Fruit fly (Drosophila melanogaster): ENCODE data around the gene CG14857.

CG14857 gene

DNA sequence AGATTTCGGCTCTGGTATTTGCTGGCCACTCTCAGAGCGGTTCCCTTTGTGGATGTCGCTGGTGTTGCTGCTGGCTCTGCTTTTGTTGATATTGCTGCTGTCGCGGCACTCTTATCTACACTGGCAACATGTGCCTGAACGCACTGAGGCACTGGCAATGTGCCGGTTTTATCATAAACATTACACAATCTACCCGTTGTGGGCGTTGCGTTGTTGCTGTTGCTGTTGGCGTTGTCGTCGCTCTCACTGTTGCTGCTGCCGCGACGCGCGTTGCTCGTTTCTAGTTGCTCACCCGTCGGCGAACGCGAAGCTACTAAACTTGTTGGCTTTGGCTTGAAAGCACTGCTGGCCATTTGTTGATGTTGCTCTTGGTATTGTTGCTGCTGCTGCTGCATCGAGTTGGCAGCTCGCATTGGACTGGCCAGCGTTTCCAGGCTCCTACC is 18.2 kb downstream of the CG14857 start:
- TF ChIP-seq HLH106 (tag; optimal IDR thresholded peaks at IDR 0.05), result no peak
- peak in 1 of 2 experiments; percentile 7 for TF ChIP-seq dl (GFP tag; optimal IDR thresholded peaks at IDR 0.05; ENCODE audit: insufficient read depth in 1 of 2, partially characterized antibody in 2 of 2)
- TF ChIP-seq ey (GFP tag; optimal IDR thresholded peaks at IDR 0.05), result no peak
- TF ChIP-seq Dfd (GFP tag; optimal IDR thresholded peaks at IDR 0.05), result peak; percentile 59
- TF ChIP-seq OdsH (GFP tag; optimal IDR thresholded peaks at IDR 0.05), result peak; percentile 17

DNA sequence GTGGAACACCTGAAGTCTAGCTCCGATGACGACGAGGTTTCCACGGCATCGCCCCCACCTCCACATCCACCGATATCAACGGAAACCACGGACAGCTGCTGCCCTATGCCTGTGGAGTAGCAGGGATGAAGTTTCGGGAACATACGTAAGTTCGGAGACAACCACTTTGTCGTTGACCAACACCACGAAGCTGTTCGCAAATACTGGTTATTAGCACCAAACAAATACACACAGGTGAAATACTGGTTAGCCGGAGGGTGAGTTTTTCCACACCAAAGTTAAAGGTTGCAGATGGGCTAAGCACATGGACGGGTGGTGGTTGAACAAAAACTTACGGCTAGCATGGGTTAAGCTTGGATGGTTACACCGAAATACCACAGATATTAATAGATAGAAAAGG is 19.6 kb downstream of the CG14857 start:
- TF ChIP-seq Rel (GFP tag; optimal IDR thresholded peaks at IDR 0.05) (no peak), Rel (tag; optimal IDR thresholded peaks at IDR 0.05) (no peak), Vsx2 (GFP tag; optimal IDR thresholded peaks at IDR 0.05; ENCODE audit: partially characterized antibody) (no peak), ey (GFP tag; optimal IDR thresholded peaks at IDR 0.05) (no peak), jim (GFP tag; optimal IDR thresholded peaks at IDR 0.05) (no peak), OdsH (GFP tag; optimal IDR thresholded peaks at IDR 0.05) (no peak), fru (GFP tag; optimal IDR thresholded peaks at IDR 0.05) (no peak), dmrt93B (GFP tag; optimal IDR thresholded peaks at IDR 0.05) (no peak), CrebA (GFP tag; optimal IDR thresholded peaks at IDR 0.05; ENCODE audit: borderline replicate concordance) (no peak), Dif (GFP tag; optimal IDR thresholded peaks at IDR 0.05; ENCODE audit: partially characterized antibody) (no peak), dl (GFP tag; optimal IDR thresholded peaks at IDR 0.05; ENCODE audit: insufficient read depth in 1 of 2, partially characterized antibody in 2 of 2) (no peak), psq (GFP tag; optimal IDR thresholded peaks at IDR 0.05) (no peak), CG32264 (GFP tag; optimal IDR thresholded peaks at IDR 0.05) (no peak), N (GFP tag; optimal IDR thresholded peaks at IDR 0.05) (no peak), Abd-B (GFP tag; optimal IDR thresholded peaks at IDR 0.05) (no peak), Myc (optimal IDR thresholded peaks at IDR 0.05) (no peak), sv (GFP tag; optimal IDR thresholded peaks at IDR 0.05) (no peak), pan (optimal IDR thresholded peaks at IDR 0.05) (no peak)

DNA sequence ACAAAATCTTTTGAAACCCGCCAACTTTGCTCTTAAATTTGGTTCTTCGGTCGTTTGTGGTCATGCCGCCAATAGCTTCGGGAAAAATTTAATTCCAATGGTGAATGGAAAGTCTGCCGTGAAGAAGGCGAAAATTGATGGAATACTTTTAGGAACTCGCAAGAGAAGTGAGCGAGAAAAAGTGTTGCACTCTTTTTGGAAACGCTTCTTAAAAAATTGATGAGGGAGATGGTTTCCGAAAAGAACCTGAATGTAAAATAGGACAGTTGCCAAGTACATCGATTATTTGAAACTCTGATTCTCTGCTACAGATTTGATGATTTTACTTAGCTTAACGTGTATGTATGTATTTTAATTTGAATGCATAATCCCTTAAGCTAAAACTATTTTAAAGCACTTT is 21.4 kb downstream of the CG14857 start:
- TF ChIP-seq usp (GFP tag; optimal IDR thresholded peaks at IDR 0.05), result no peak
- TF ChIP-seq dsf (GFP tag; optimal IDR thresholded peaks at IDR 0.05; ENCODE audit: borderline replicate concordance), result no peak
- TF ChIP-seq N (GFP tag; optimal IDR thresholded peaks at IDR 0.05), result peak; percentile 63
- no peak for TF ChIP-seq Sp1 (GFP tag; optimal IDR thresholded peaks at IDR 0.05)
- peak; percentile 85 for TF ChIP-seq Myc (optimal IDR thresholded peaks at IDR 0.05)
- no peak for TF ChIP-seq ey (GFP tag; optimal IDR thresholded peaks at IDR 0.05)
- TF ChIP-seq lola (GFP tag; optimal IDR thresholded peaks at IDR 0.05), result no peak
- TF ChIP-seq tai (GFP tag; optimal IDR thresholded peaks at IDR 0.05), result no peak
- peak; percentile 27 for TF ChIP-seq Vsx2 (GFP tag; optimal IDR thresholded peaks at IDR 0.05; ENCODE audit: partially characterized antibody)
- no peak for TF ChIP-seq CG9705 (GFP tag; optimal IDR thresholded peaks at IDR 0.05)
- TF ChIP-seq brk (GFP tag; optimal IDR thresholded peaks at IDR 0.05), result no peak
- TF ChIP-seq Dif (GFP tag; optimal IDR thresholded peaks at IDR 0.05; ENCODE audit: partially characterized antibody), result peak; percentile 1
- TF ChIP-seq dl (GFP tag; optimal IDR thresholded peaks at IDR 0.05; ENCODE audit: insufficient read depth in 1 of 2, partially characterized antibody in 2 of 2), result no peak
- no peak for TF ChIP-seq Rel (GFP tag; optimal IDR thresholded peaks at IDR 0.05)
- no peak for TF ChIP-seq Rel (tag; optimal IDR thresholded peaks at IDR 0.05)
- no peak for TF ChIP-seq Hnf4 (GFP tag; optimal IDR thresholded peaks at IDR 0.05)
- no peak for TF ChIP-seq dmrt93B (GFP tag; optimal IDR thresholded peaks at IDR 0.05)
- TF ChIP-seq Dfd (GFP tag; optimal IDR thresholded peaks at IDR 0.05), result no peak
- no peak for TF ChIP-seq OdsH (GFP tag; optimal IDR thresholded peaks at IDR 0.05)
- TF ChIP-seq pan (optimal IDR thresholded peaks at IDR 0.05), result no peak
- no peak for TF ChIP-seq CrebA (GFP tag; optimal IDR thresholded peaks at IDR 0.05; ENCODE audit: borderline replicate concordance)
- no peak for TF ChIP-seq sv (GFP tag; optimal IDR thresholded peaks at IDR 0.05)
- TF ChIP-seq Hr83 (GFP tag; optimal IDR thresholded peaks at IDR 0.05; ENCODE audit: poor library complexity, severe bottlenecking), result no peak
- TF ChIP-seq fru (GFP tag; optimal IDR thresholded peaks at IDR 0.05), result no peak
- TF ChIP-seq h (GFP tag; optimal IDR thresholded peaks at IDR 0.05), result no peak
- no peak for TF ChIP-seq Hr78 (GFP tag; optimal IDR thresholded peaks at IDR 0.05)
- no peak for TF ChIP-seq jim (GFP tag; optimal IDR thresholded peaks at IDR 0.05)
- TF ChIP-seq Jra (GFP tag; optimal IDR thresholded peaks at IDR 0.05), result no peak
- no peak for TF ChIP-seq psq (GFP tag; optimal IDR thresholded peaks at IDR 0.05)
- no peak for TF ChIP-seq woc (GFP tag; optimal IDR thresholded peaks at IDR 0.05)
- TF ChIP-seq br (GFP tag; optimal IDR thresholded peaks at IDR 0.05), result no peak

DNA sequence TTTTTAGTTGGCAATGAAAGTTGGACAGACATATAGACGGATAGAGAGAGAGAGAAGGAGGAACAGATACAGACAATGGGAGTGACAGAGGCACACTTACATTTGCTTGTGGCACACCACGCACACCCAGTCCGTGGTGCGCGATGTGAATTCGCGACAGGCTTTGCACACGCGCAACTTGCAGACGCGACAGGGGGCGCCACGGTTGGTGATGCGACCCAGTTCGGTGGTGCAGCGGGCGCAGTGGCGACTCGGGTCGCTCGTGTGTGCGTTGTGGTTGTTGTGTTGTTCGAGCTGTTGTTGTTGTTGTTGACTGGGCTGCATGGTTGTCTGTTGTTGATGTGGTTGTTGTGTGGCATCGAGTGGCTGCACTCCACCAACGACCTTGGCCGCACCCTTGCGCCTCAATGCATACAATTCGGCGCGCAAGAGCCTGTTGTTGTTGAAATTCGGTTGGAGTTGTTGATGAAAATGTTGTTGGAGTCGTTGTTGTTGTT is 28.7 kb downstream of the CG14857 start:
- no peak for TF ChIP-seq brk (GFP tag; optimal IDR thresholded peaks at IDR 0.05)
- no peak for TF ChIP-seq dmrt93B (GFP tag; optimal IDR thresholded peaks at IDR 0.05)
- no peak for TF ChIP-seq Mio (GFP tag; optimal IDR thresholded peaks at IDR 0.05)
- TF ChIP-seq Hnf4 (GFP tag; optimal IDR thresholded peaks at IDR 0.05), result no peak
- no peak for TF ChIP-seq sv (GFP tag; optimal IDR thresholded peaks at IDR 0.05)
- no peak for TF ChIP-seq CG9705 (GFP tag; optimal IDR thresholded peaks at IDR 0.05)
- no peak for TF ChIP-seq psq (GFP tag; optimal IDR thresholded peaks at IDR 0.05)
- TF ChIP-seq dsf (GFP tag; optimal IDR thresholded peaks at IDR 0.05; ENCODE audit: borderline replicate concordance), result no peak
- no peak for TF ChIP-seq Rel (GFP tag; optimal IDR thresholded peaks at IDR 0.05)
- no peak for TF ChIP-seq Rel (tag; optimal IDR thresholded peaks at IDR 0.05)
- TF ChIP-seq dl (GFP tag; optimal IDR thresholded peaks at IDR 0.05; ENCODE audit: insufficient read depth in 1 of 2, partially characterized antibody in 2 of 2), result no peak
- TF ChIP-seq Myc (optimal IDR thresholded peaks at IDR 0.05), result no peak
- no peak for TF ChIP-seq jim (GFP tag; optimal IDR thresholded peaks at IDR 0.05)
- TF ChIP-seq pan (optimal IDR thresholded peaks at IDR 0.05), result no peak
- TF ChIP-seq GATAd (GFP tag; optimal IDR thresholded peaks at IDR 0.05), result no peak
- TF ChIP-seq foxo (GFP tag; optimal IDR thresholded peaks at IDR 0.05), result no peak
- TF ChIP-seq CG32264 (GFP tag; optimal IDR thresholded peaks at IDR 0.05), result no peak
- no peak for TF ChIP-seq CrebA (GFP tag; optimal IDR thresholded peaks at IDR 0.05; ENCODE audit: borderline replicate concordance)
- no peak for TF ChIP-seq rgr (GFP tag; optimal IDR thresholded peaks at IDR 0.05)
